Worm (Caenorhabditis elegans) whole organism, late embryonic: Measurements from ENCODE around the gene T25E4.2.
A peak's percentile ranks its signal among the peaks of the same experiment; 100 is the strongest.

ENCODE experiments used
- C08G9.2 ChIP-seq: sonication (generic microtip); optimal IDR thresholded peaks from 2 replicates; lab custom pipeline; 2016; ENCODE audit warnings: mild to moderate bottlenecking, missing genetic modification characterization, moderate library complexity, missing compliant biosample characterization
- F13H6.1 ChIP-seq: sonication (generic microtip); optimal IDR thresholded peaks from 2 replicates; lab custom pipeline; 2016; ENCODE audit warnings: missing genetic modification characterization, missing compliant biosample characterization
- K02D7.2 ChIP-seq: sonication (generic microtip); optimal IDR thresholded peaks from 2 replicates; lab custom pipeline; 2017; ENCODE audit warnings: mild to moderate bottlenecking, missing genetic modification characterization, missing compliant biosample characterization
- K09A11.1 ChIP-seq: sonication (generic microtip); optimal IDR thresholded peaks from 2 replicates; lab custom pipeline; 2017; ENCODE audit warnings: antibody characterized with exemption, mild to moderate bottlenecking, missing genetic modification characterization, missing compliant biosample characterization; ENCODE audit not compliant: insufficient read depth
- T23F11.4 ChIP-seq: fragments of 200-800 bp; sonication (Bioruptor generic); optimal IDR thresholded peaks from 2 replicates; lab custom pipeline; 2018; ENCODE audit warnings: mild to moderate bottlenecking, missing genetic modification characterization, missing compliant biosample characterization
- ahr-1 ChIP-seq: sonication (generic microtip); optimal IDR thresholded peaks from 2 replicates; lab custom pipeline; 2016; ENCODE audit warnings: missing genetic modification characterization, missing compliant biosample characterization
- ceh-14 ChIP-seq: sonication (generic microtip); optimal IDR thresholded peaks from 2 replicates; lab custom pipeline; 2016; ENCODE audit warnings: missing genotype, missing genetic modification characterization, missing compliant biosample characterization
- ceh-2 ChIP-seq: sonication (generic microtip); optimal IDR thresholded peaks from 2 replicates; lab custom pipeline; 2016; ENCODE audit warnings: missing genotype, missing genetic modification characterization, missing compliant biosample characterization
- ceh-22 ChIP-seq: sonication (generic microtip); optimal IDR thresholded peaks from 2 replicates; lab custom pipeline; 2017; ENCODE audit warnings: missing biosample characterization, missing genetic modification characterization
- ceh-34 ChIP-seq: sonication (generic microtip); optimal IDR thresholded peaks from 2 replicates; lab custom pipeline; 2016; ENCODE audit warnings: mild to moderate bottlenecking, missing genetic modification characterization, missing compliant biosample characterization
- ceh-45 ChIP-seq: fragments of 200-800 bp; sonication (Bioruptor generic); IDR thresholded peaks from 2 replicates; pipeline ENCODE4 v1.3.6; 2022; ENCODE audit warnings: missing genetic modification reagents, missing genetic modification characterization, missing compliant biosample characterization
- che-1 ChIP-seq: sonication (generic microtip); optimal IDR thresholded peaks from 2 replicates; lab custom pipeline; 2016; ENCODE audit warnings: mild to moderate bottlenecking, missing genetic modification characterization, missing compliant biosample characterization
- dve-1 ChIP-seq: sonication (generic microtip); optimal IDR thresholded peaks from 2 replicates; lab custom pipeline; 2017; ENCODE audit warnings: antibody characterized with exemption, mild to moderate bottlenecking, missing genetic modification characterization, missing compliant biosample characterization
- elt-2 ChIP-seq: sonication (generic microtip); optimal IDR thresholded peaks from 2 replicates; lab custom pipeline; 2016; ENCODE audit warnings: missing genetic modification reagents, missing genetic modification characterization, missing compliant biosample characterization
- ets-4 ChIP-seq: sonication (generic microtip); optimal IDR thresholded peaks from 2 replicates; lab custom pipeline; 2016; ENCODE audit warnings: missing genetic modification characterization, missing compliant biosample characterization
- fax-1 ChIP-seq: sonication (generic microtip); optimal IDR thresholded peaks from 2 replicates; lab custom pipeline; 2016; ENCODE audit warnings: missing genotype, missing genetic modification characterization, missing compliant biosample characterization
- fkh-6 ChIP-seq: sonication (generic microtip); optimal IDR thresholded peaks from 2 replicates; lab custom pipeline; 2016; ENCODE audit warnings: missing genetic modification characterization, missing compliant biosample characterization
- hlh-13 ChIP-seq: fragments of 200-800 bp; sonication (Bioruptor generic); optimal IDR thresholded peaks from 2 replicates; lab custom pipeline; 2018; ENCODE audit warnings: mild to moderate bottlenecking, missing genetic modification characterization, missing compliant biosample characterization
- hlh-15 ChIP-seq: sonication (generic microtip); optimal IDR thresholded peaks from 2 replicates; lab custom pipeline; 2016; ENCODE audit warnings: missing genetic modification characterization, missing compliant biosample characterization
- hlh-6 ChIP-seq: sonication (generic microtip); optimal IDR thresholded peaks from 2 replicates; lab custom pipeline; 2016; ENCODE audit warnings: missing genotype, missing genetic modification characterization, missing compliant biosample characterization
- hlh-8 ChIP-seq: sonication (generic microtip); optimal IDR thresholded peaks from 2 replicates; lab custom pipeline; 2016; ENCODE audit warnings: missing genotype, missing genetic modification characterization, missing compliant biosample characterization
- madf-2 ChIP-seq: sonication (generic microtip); optimal IDR thresholded peaks from 2 replicates; lab custom pipeline; 2017; ENCODE audit warnings: missing genetic modification characterization, missing compliant biosample characterization
- mec-3 ChIP-seq: sonication (generic microtip); optimal IDR thresholded peaks from 2 replicates; lab custom pipeline; 2016; ENCODE audit warnings: borderline replicate concordance, missing genetic modification characterization, missing compliant biosample characterization
- nfya-1 ChIP-seq: sonication (generic microtip); optimal IDR thresholded peaks from 2 replicates; lab custom pipeline; 2017; ENCODE audit warnings: missing genetic modification characterization, mild to moderate bottlenecking, missing compliant biosample characterization, antibody characterized with exemption, moderate library complexity
- nhr-11 ChIP-seq: fragments of 150-350 bp; optimal IDR thresholded peaks from 2 replicates; lab custom pipeline; 2014; ENCODE audit warnings: missing biosample characterization, missing genetic modification characterization
- nhr-232 ChIP-seq: sonication (generic microtip); optimal IDR thresholded peaks from 2 replicates; lab custom pipeline; 2016; ENCODE audit warnings: missing genetic modification characterization, missing compliant biosample characterization
- odd-2 ChIP-seq: sonication (generic microtip); optimal IDR thresholded peaks from 2 replicates; lab custom pipeline; 2017; ENCODE audit warnings: antibody characterized with exemption, mild to moderate bottlenecking, missing genetic modification characterization, missing compliant biosample characterization
- pag-3 ChIP-seq: sonication (generic microtip); optimal IDR thresholded peaks from 2 replicates; lab custom pipeline; 2016; ENCODE audit warnings: missing compliant biosample characterization, missing genetic modification characterization, borderline replicate concordance
- pat-9 ChIP-seq: fragments of 200-800 bp; sonication (Bioruptor generic); optimal IDR thresholded peaks from 2 replicates; lab custom pipeline; 2018; ENCODE audit warnings: mild to moderate bottlenecking, missing genetic modification characterization, moderate library complexity, missing compliant biosample characterization
- pha-2 ChIP-seq: sonication (generic microtip); optimal IDR thresholded peaks from 2 replicates; lab custom pipeline; 2017; ENCODE audit warnings: mild to moderate bottlenecking, missing genetic modification characterization, missing compliant biosample characterization
- pqm-1 ChIP-seq: sonication (generic microtip); optimal IDR thresholded peaks from 2 replicates; lab custom pipeline; 2016; ENCODE audit warnings: missing genetic modification characterization, missing compliant biosample characterization
- pros-1 ChIP-seq: fragments of 150-350 bp; optimal IDR thresholded peaks from 2 replicates; lab custom pipeline; 2014; ENCODE audit warnings: missing biosample characterization, missing genetic modification reagents, missing genetic modification characterization
- ref-2 ChIP-seq: sonication (generic microtip); optimal IDR thresholded peaks from 2 replicates; lab custom pipeline; 2016; ENCODE audit warnings: missing genetic modification characterization, missing compliant biosample characterization
- rnt-1 ChIP-seq: sonication (generic microtip); optimal IDR thresholded peaks from 2 replicates; lab custom pipeline; 2016; ENCODE audit warnings: missing genetic modification characterization, missing compliant biosample characterization
- sdc-2 ChIP-seq: sonication (generic microtip); optimal IDR thresholded peaks from 2 replicates; lab custom pipeline; 2016; ENCODE audit warnings: missing genotype, missing genetic modification characterization, missing compliant biosample characterization
- sox-2 ChIP-seq: fragments of 200-800 bp; sonication (Bioruptor generic); IDR thresholded peaks from 2 replicates; pipeline ENCODE4 v1.3.6; 2022; ENCODE audit warnings: missing genetic modification reagents, missing genetic modification characterization, missing compliant biosample characterization
- sox-4 ChIP-seq: sonication (generic microtip); optimal IDR thresholded peaks from 2 replicates; lab custom pipeline; 2017; ENCODE audit warnings: mild to moderate bottlenecking, missing genetic modification characterization, inconsistent platforms, missing compliant biosample characterization
- syd-9 ChIP-seq: sonication (generic microtip); optimal IDR thresholded peaks from 2 replicates; lab custom pipeline; 2016; ENCODE audit warnings: mild to moderate bottlenecking, missing genetic modification characterization, moderate library complexity, missing compliant biosample characterization
- tbx-2 ChIP-seq: sonication (generic microtip); optimal IDR thresholded peaks from 2 replicates; lab custom pipeline; 2016; ENCODE audit warnings: missing genetic modification characterization, missing compliant biosample characterization
- tbx-7 ChIP-seq: sonication (generic microtip); optimal IDR thresholded peaks from 2 replicates; lab custom pipeline; 2016; ENCODE audit warnings: missing genotype, missing genetic modification characterization, missing compliant biosample characterization
- unc-3 ChIP-seq, 2 experiments: fragments of 200-800 bp in 1 of 2; sonication (Bioruptor generic) in 1 of 2; sonication (generic microtip) in 1 of 2; conservative IDR thresholded peaks in 1 of 2; optimal IDR thresholded peaks in 1 of 2; 2 replicates each; pipeline versions ENCODE4 v1.3.6 to Lab custom; 2016 to 2022; ENCODE audit warnings: missing compliant biosample characterization in 2 of 2, missing genetic modification characterization in 2 of 2, missing genetic modification reagents in 1 of 2
- unc-42 ChIP-seq: sonication (generic microtip); optimal IDR thresholded peaks from 2 replicates; lab custom pipeline; 2016; ENCODE audit warnings: missing genotype, missing genetic modification characterization, missing compliant biosample characterization
- unc-55 ChIP-seq: sonication (generic microtip); optimal IDR thresholded peaks from 2 replicates; lab custom pipeline; 2017; ENCODE audit warnings: missing biosample characterization, missing genetic modification reagents, missing genetic modification characterization
- zip-5 ChIP-seq: sonication (generic microtip); optimal IDR thresholded peaks from 2 replicates; lab custom pipeline; 2016; ENCODE audit warnings: missing genetic modification characterization, missing compliant biosample characterization

Gene T25E4.2

ce11 chrII:5593377-5593932 lies 11.2 kb upstream of the T25E4.2 start, which contains the start of gene cdc-14 (continued):
- TF ChIP-seq pqm-1 (tag; lab: Kevin White, UChicago) (no peak), ets-4 (no peak), ceh-45 (GFP tag; lab: Robert Waterston, UW) (0 out of 2 replicates have a peak, but pooled peaks have one; percentile 24), C08G9.2 (tag; lab: Kevin White, UChicago) (no peak), hlh-15 (tag; lab: Kevin White, UChicago) (no peak), pag-3 (tag; lab: Kevin White, UChicago) (no peak), nhr-232 (no peak), mec-3 (tag; lab: Kevin White, UChicago) (no peak), pros-1 (no peak), rnt-1 (tag; lab: Kevin White, UChicago) (peak; percentile 37), ceh-22 (no peak), ref-2 (peak; percentile 56), tbx-2 (tag; lab: Kevin White, UChicago) (peak; percentile 76), ceh-34 (tag; lab: Kevin White, UChicago) (peak; percentile 69), unc-55 (GFP tag; lab: Kevin White, UChicago) (peak; percentile 64), sox-4 (tag; lab: Kevin White, UChicago) (no peak), F13H6.1 (tag; lab: Kevin White, UChicago) (no peak), zip-5 (tag; lab: Kevin White, UChicago) (no peak), unc-3 (GFP tag; conservative IDR thresholded peaks at IDR 0.05; lab: Robert Waterston, UW) (no peak), unc-3 (tag; optimal IDR thresholded peaks at IDR 0.05; lab: Kevin White, UChicago) (no peak), sdc-2 (peak; percentile 33), hlh-6 (tag; lab: Kevin White, UChicago) (peak; percentile 38), unc-42 (tag; lab: Kevin White, UChicago) (peak; percentile 59), nhr-11 (no peak), odd-2 (tag; lab: Kevin White, UChicago) (no peak), syd-9 (tag; lab: Kevin White, UChicago) (no peak), pha-2 (no peak), T23F11.4 (GFP tag; lab: Kevin White, UChicago) (no peak), dve-1 (no peak), nfya-1 (tag; lab: Kevin White, UChicago) (peak; percentile 72), hlh-13 (GFP tag; lab: Kevin White, UChicago) (no peak), fax-1 (no peak), che-1 (no peak), sox-2 (GFP tag; lab: Robert Waterston, UW) (peak; percentile 18; the same call in 1 of the 2 replicates), fkh-6 (no peak), ceh-2 (tag; lab: Kevin White, UChicago) (no peak)

- no peak for TF ChIP-seq sox-2 (GFP tag; lab: Robert Waterston, UW)
- TF ChIP-seq pat-9 (tag; lab: Kevin White, UChicago), result no peak
- no peak for TF ChIP-seq hlh-8 (tag; lab: Kevin White, UChicago)
- TF ChIP-seq tbx-7, result no peak
- TF ChIP-seq nhr-11, result no peak
- no peak for TF ChIP-seq K09A11.1 (tag; lab: Kevin White, UChicago)
- TF ChIP-seq elt-2 (tag; lab: Kevin White, UChicago), result no peak
- no peak for TF ChIP-seq K02D7.2 (tag; lab: Kevin White, UChicago)
- TF ChIP-seq madf-2 (tag; lab: Kevin White, UChicago), result no peak
- TF ChIP-seq ceh-14 (tag; lab: Kevin White, UChicago), result no peak
- no peak for TF ChIP-seq che-1
- TF ChIP-seq pag-3 (tag; lab: Kevin White, UChicago), result no peak
- no peak for TF ChIP-seq ahr-1 (tag; lab: Kevin White, UChicago)
- no peak for TF ChIP-seq tbx-2 (tag; lab: Kevin White, UChicago)
- TF ChIP-seq mec-3 (tag; lab: Kevin White, UChicago), result no peak
These were observed 10.6 kb upstream of the T25E4.2 start for ce11 chrII:5592857-5593256.
